Fruit fly (Drosophila melanogaster): ENCODE measurements around the gene Ldsdh1.

dm6 chrX:8075300-8075927 lies 6.0 kb downstream of the Ldsdh1 start, which contains the start of the genes Upf2 and CG1571:
- TF ChIP-seq pan (optimal IDR thresholded peaks at IDR 0.05) = no peak
- no peak for TF ChIP-seq Myc (optimal IDR thresholded peaks at IDR 0.05)
- TF ChIP-seq lola (GFP tag; optimal IDR thresholded peaks at IDR 0.05) = no peak
- no peak for TF ChIP-seq sv (GFP tag; optimal IDR thresholded peaks at IDR 0.05)
- TF ChIP-seq HLH106 (tag; optimal IDR thresholded peaks at IDR 0.05) = no peak
- TF ChIP-seq brk (GFP tag; optimal IDR thresholded peaks at IDR 0.05) = no peak
- TF ChIP-seq Hr83 (GFP tag; optimal IDR thresholded peaks at IDR 0.05; ENCODE audit: poor library complexity, severe bottlenecking) = no peak
- TF ChIP-seq Mio (GFP tag; optimal IDR thresholded peaks at IDR 0.05) = no peak
- TF ChIP-seq h (GFP tag; optimal IDR thresholded peaks at IDR 0.05) = no peak
- TF ChIP-seq fru (GFP tag; optimal IDR thresholded peaks at IDR 0.05) = no peak
- no peak for TF ChIP-seq usp (GFP tag; optimal IDR thresholded peaks at IDR 0.05)
